Fruit fly (Drosophila melanogaster): ENCODE data around the gene Iml1.

Iml1 gene

dm6 chr3L:1565092-1565491, 31.3 kb upstream of the Iml1 start, which contains the start of gene CG12003:
TSS of gene CG12003 (plus strand) at chr3L:1565392.
- no peak for TF ChIP-seq CG17801 (GFP tag; optimal IDR thresholded peaks at IDR 0.05; ENCODE audit: partially characterized antibody)

DNA sequence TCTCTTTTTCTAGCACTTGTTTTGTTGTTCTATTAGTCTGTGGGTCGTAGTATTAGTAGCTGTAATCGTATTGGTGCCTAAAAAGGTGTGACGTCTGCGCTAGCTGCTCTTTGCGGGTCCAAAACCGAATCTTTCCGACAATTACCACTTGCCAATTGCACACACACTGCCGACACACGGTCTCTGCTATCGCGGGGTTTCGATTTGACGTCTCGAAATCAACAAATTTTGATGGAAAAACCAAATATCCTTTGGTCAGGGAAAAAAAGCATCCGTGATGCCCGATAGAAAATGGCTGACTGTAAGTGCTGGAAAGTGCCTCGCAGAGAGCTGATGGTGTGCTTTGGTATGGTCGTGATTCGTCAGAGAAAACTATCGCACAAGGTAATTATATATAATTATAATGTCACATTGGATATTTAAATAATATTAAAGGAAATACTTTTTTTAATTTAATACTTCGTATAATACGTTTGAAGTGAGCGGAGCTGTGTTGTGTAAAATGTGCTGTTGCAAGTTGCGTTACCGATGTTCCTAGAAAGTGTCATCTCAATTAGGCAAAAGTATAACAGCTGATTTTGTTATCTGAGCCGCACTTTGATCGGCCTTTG, 24.4 kb upstream of the Iml1 start, which contains the start of the genes Pex10 and CG12099:
Gene Pex10, plus strand, starts transcription at position 51 of the 611 bp plus-strand sequence.
Gene CG12099, minus strand, starts transcription at position 307 of the 611 bp plus-strand sequence.
- TF ChIP-seq CG17801 (GFP tag; optimal IDR thresholded peaks at IDR 0.05; ENCODE audit: partially characterized antibody): peak; percentile 85

DNA sequence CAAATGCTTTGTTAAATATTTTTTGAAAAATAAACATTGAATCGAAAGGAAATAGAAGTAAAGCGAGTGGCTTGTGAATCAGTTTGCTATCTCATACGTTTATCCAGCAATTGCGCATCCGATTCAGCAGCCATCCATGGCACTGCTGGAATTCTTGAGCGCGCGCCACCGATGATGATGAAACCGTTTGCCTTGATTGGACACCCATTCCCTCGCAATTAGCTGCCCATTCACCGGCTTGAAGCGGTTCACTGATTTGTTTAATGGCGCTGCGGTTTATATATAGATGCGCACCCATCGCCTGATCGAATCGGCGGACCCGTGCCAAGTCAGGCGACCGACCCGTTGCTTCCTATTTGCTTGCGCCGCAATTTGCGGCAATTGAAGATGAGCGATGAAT, 19.4 kb upstream of the Iml1 start, which contains the start of gene Pcyt2:
Gene Pcyt2, plus strand, starts transcription at position 301 of the 400 bp plus-strand sequence.
- no peak for TF ChIP-seq CG17801 (GFP tag; optimal IDR thresholded peaks at IDR 0.05; ENCODE audit: partially characterized antibody)

DNA sequence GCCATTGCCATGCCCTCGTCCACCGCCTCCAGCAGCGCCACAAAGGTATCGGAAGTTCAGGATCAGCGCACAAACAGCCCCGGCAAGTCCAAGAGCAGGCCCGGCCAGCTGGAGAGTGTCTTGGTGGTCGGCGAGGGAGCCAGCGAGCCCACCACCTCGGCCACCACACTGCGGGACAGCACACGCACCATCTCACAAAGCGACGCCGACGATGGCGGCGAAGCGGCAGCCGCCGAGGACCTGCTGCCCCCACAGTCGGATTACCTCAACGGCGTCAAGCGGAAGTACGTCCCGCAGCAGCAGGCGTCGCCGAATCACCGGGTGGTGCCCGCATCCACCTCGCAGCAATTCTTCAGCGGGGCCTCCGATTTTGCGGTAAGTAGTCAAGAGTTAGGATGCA, 17.1 kb upstream of the Iml1 start:
- no peak for TF ChIP-seq CG17801 (GFP tag; optimal IDR thresholded peaks at IDR 0.05; ENCODE audit: partially characterized antibody)

- TF ChIP-seq CG17801 (GFP tag; optimal IDR thresholded peaks at IDR 0.05; ENCODE audit: partially characterized antibody): no peak
Measured at dm6 chr3L:1549634-1550071, 15.8 kb upstream of the Iml1 start.

DNA sequence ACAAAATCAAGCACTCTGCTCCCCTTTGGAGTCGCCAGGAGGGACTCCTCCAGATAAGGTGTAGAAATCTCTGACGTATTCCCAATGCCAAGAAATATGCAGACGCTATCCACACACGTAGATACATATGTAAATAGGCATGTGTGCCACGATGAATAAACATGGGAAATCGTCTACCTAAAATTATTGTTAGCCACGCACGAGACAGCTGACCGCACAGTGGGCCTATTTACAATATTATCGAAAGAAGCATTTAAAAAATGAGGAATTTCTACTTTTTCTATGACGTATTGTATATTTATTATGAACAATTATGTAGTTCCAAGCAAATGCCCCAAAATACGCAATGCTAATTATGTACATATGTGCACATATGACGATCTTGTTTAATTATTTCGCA, 15.3 kb upstream of the Iml1 start:
- no peak for TF ChIP-seq CG17801 (GFP tag; optimal IDR thresholded peaks at IDR 0.05; ENCODE audit: partially characterized antibody)

DNA sequence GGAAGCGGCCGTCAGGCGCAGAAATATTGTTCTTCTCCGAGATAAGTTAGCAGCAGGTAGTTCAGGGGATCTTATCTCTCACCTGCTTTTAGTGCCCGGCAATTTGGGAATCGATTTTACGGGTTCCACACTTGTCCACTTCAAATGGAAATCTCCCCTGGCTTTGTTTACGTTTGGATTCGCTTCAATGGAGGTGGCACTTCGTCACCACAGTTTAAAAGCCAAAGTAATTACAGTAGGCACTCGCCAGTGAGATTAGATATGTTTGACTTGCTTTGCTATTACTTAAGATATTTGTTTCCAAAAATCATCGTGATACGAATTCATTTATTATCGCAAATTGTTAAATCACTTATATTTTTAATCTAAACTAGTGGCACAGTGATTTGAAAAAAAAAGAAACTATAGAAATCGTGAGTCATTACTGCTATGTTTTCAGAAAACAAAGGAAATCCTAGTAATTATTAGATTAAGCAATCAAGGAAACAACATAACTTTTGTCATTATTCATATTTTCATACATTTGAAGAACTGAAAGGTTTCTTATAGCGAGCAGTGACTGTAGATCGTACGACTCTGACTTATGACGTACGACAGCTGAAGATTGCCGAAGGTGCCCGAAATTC, 14.6 kb upstream of the Iml1 start:
- peak; percentile 72 for TF ChIP-seq CG17801 (GFP tag; optimal IDR thresholded peaks at IDR 0.05; ENCODE audit: partially characterized antibody)

dm6 chr3L:1547117-1547507, 13.3 kb upstream of the Iml1 start:
- no peak for TF ChIP-seq CG17801 (GFP tag; optimal IDR thresholded peaks at IDR 0.05; ENCODE audit: partially characterized antibody)

- peak; percentile 87 for TF ChIP-seq CG17801 (GFP tag; optimal IDR thresholded peaks at IDR 0.05; ENCODE audit: partially characterized antibody)
Measured at dm6 chr3L:1546349-1547116, 12.7 kb upstream of the Iml1 start.

- peak; percentile 66 for TF ChIP-seq CG17801 (GFP tag; optimal IDR thresholded peaks at IDR 0.05; ENCODE audit: partially characterized antibody)
Measured at dm6 chr3L:1545693-1546329, 12.0 kb upstream of the Iml1 start, which contains the start of the genes CG32313 and Pcyt1. TSS of gene CG32313 (minus strand) at chr3L:1545743. TSS of gene Pcyt1 (plus strand) at chr3L:1546092.

DNA sequence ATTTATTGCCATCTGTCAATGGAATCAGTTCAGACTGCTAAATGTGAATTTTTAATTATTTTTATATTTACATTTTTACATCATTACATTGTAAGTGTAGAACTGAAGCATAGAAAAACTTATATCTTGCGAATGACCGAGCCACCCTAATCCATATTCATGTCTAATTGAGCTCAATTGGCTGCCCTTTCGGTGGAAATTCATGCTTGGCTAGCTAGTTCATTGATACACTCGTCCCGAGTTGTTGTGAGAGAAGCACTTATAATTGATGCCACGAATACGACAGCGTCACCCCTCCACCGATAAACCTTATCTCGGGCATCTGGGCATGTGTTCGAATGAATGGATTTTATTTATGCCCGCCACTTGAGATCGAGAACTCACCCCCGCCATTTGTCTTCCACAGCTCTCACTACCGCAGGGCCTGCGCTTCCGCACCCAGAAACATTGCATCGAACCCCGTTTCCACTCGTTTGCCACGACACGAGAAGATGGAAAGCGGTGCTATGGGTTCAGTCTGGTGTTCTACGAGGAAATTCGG, 4.5 kb upstream of the Iml1 start:
- TF ChIP-seq CG17801 (GFP tag; optimal IDR thresholded peaks at IDR 0.05; ENCODE audit: partially characterized antibody): no peak

- TF ChIP-seq CG17801 (GFP tag; optimal IDR thresholded peaks at IDR 0.05; ENCODE audit: partially characterized antibody): no peak
Measured at dm6 chr3L:1537353-1537752, 3.5 kb upstream of the Iml1 start.

- peak; percentile 57 for TF ChIP-seq CG17801 (GFP tag; optimal IDR thresholded peaks at IDR 0.05; ENCODE audit: partially characterized antibody)
Measured at dm6 chr3L:1536487-1537337, 2.9 kb upstream of the Iml1 start, which contains the start of the genes CG12091 and pns. TSS of gene CG12091 (minus strand) at chr3L:1536835. TSS of gene pns (plus strand) at chr3L:1537137.

dm6 chr3L:1531159-1531558, 2.7 kb downstream of the Iml1 start, which contains the start of gene Ir62a:
TSS of gene Ir62a (minus strand) at chr3L:1531259.
- no peak for TF ChIP-seq CG17801 (GFP tag; optimal IDR thresholded peaks at IDR 0.05; ENCODE audit: partially characterized antibody)
